Worm (Caenorhabditis elegans) whole organism, L1 larva: Measurements from ENCODE around the gene sre-55.

Source experiments
- C04F5.9 ChIP-seq: sonication (generic microtip); optimal IDR thresholded peaks from 2 replicates; lab custom pipeline; 2016; ENCODE audit warnings: missing genetic modification characterization, missing compliant biosample characterization
- alr-1 ChIP-seq: fragments of 200-800 bp; sonication (Bioruptor generic); optimal IDR thresholded peaks from 2 replicates; lab custom pipeline; 2018; ENCODE audit warnings: borderline replicate concordance, mild to moderate bottlenecking, missing genetic modification characterization, missing compliant biosample characterization
- aly-2 ChIP-seq: fragments of 150-350 bp; optimal IDR thresholded peaks from 2 replicates; lab custom pipeline; 2014; ENCODE audit warnings: missing biosample characterization, missing genetic modification characterization
- ceh-82 ChIP-seq, 3 experiments: fragments of 150-350 bp in 1 of 3; sonication (generic microtip) in 2 of 3; optimal IDR thresholded peaks; 2 replicates each; lab custom pipeline; 2014 to 2017; ENCODE audit warnings: missing biosample characterization in 3 of 3, missing genetic modification characterization in 3 of 3
- ceh-88 ChIP-seq: fragments of 200-800 bp; sonication (Bioruptor generic); IDR thresholded peaks from 2 replicates; pipeline ENCODE4 v1.3.6; 2022; ENCODE audit warnings: missing genetic modification characterization, missing compliant biosample characterization
- efl-1 ChIP-seq, 4 experiments: fragments of 150-350 bp; optimal IDR thresholded peaks in 3 of 4; peaks in 1 of 4; 1 replicate in 1 of 4; 2 replicates in 3 of 4; lab custom pipeline; 2014; ENCODE audit warnings: missing biosample characterization in 2 of 4, missing genetic modification characterization in 2 of 4, missing genetic modification reagents in 2 of 4
- egl-13 ChIP-seq: sonication (generic microtip); optimal IDR thresholded peaks from 2 replicates; lab custom pipeline; 2016; ENCODE audit warnings: missing genotype, missing genetic modification reagents, missing genetic modification characterization, missing compliant biosample characterization
- egl-27 ChIP-seq, 2 experiments: fragments of 150-350 bp in 1 of 2; sonication (generic microtip); optimal IDR thresholded peaks; 3 replicates each; lab custom pipeline; 2017 to 2018; ENCODE audit warnings: missing biosample characterization in 2 of 2, missing genetic modification characterization in 2 of 2, missing genetic modification reagents in 2 of 2
- elt-2 ChIP-seq: sonication (generic microtip); optimal IDR thresholded peaks from 2 replicates; lab custom pipeline; 2016; ENCODE audit warnings: missing genetic modification characterization, mild to moderate bottlenecking, inconsistent platforms, missing compliant biosample characterization, missing genetic modification reagents
- fkh-10 ChIP-seq: sonication (generic microtip); optimal IDR thresholded peaks from 2 replicates; lab custom pipeline; 2017; ENCODE audit warnings: missing biosample characterization, missing genetic modification reagents, missing genetic modification characterization
- fkh-4 ChIP-seq: sonication (generic microtip); optimal IDR thresholded peaks from 2 replicates; lab custom pipeline; 2016; ENCODE audit warnings: missing compliant biosample characterization, missing genetic modification characterization, borderline replicate concordance
- isw-1 ChIP-seq: fragments of 200-800 bp; sonication (Bioruptor generic); IDR thresholded peaks from 2 replicates; pipeline ENCODE4 v1.3.6; 2022; ENCODE audit warnings: missing genetic modification characterization, missing compliant biosample characterization
- lin-13 ChIP-seq: fragments of 150-350 bp; optimal IDR thresholded peaks from 2 replicates; lab custom pipeline; 2014; ENCODE audit warnings: missing biosample characterization, missing genetic modification reagents, missing genetic modification characterization
- lin-14 ChIP-seq: fragments of 200-800 bp; sonication (Bioruptor generic); optimal IDR thresholded peaks from 2 replicates; lab custom pipeline; 2018; ENCODE audit warnings: mild to moderate bottlenecking, missing genetic modification characterization, moderate library complexity, missing compliant biosample characterization
- lsy-2 ChIP-seq, 2 experiments: fragments of 150-350 bp; optimal IDR thresholded peaks; 2 replicates each; lab custom pipeline; 2014; ENCODE audit warnings: missing biosample characterization in 2 of 2, missing genetic modification characterization in 2 of 2
- mdl-1 ChIP-seq, 2 experiments: fragments of 150-350 bp; optimal IDR thresholded peaks; 2 replicates each; lab custom pipeline; 2014 to 2017; ENCODE audit warnings: missing biosample characterization in 2 of 2, missing genetic modification characterization in 2 of 2, inconsistent platforms in 1 of 2
- mef-2 ChIP-seq: fragments of 150-350 bp; optimal IDR thresholded peaks from 2 replicates; lab custom pipeline; 2014; ENCODE audit warnings: missing biosample characterization, missing genetic modification characterization
- nhr-19 ChIP-seq: fragments of 200-800 bp; sonication (Bioruptor generic); conservative IDR thresholded peaks from 2 replicates; pipeline ENCODE4 v1.3.6; 2022; ENCODE audit warnings: missing genetic modification characterization, missing compliant biosample characterization
- nhr-28 ChIP-seq: fragments of 150-350 bp; optimal IDR thresholded peaks from 2 replicates; lab custom pipeline; 2014; ENCODE audit warnings: missing biosample characterization, missing genetic modification characterization
- nhr-47 ChIP-seq: sonication (generic microtip); optimal IDR thresholded peaks from 2 replicates; lab custom pipeline; 2016; ENCODE audit warnings: mild to moderate bottlenecking, missing genetic modification characterization, moderate library complexity, missing compliant biosample characterization
- nhr-71 ChIP-seq: sonication (generic microtip); optimal IDR thresholded peaks from 2 replicates; lab custom pipeline; 2016; ENCODE audit warnings: mild to moderate bottlenecking, missing genetic modification characterization, moderate library complexity, missing compliant biosample characterization
- nhr-76 ChIP-seq: sonication (generic microtip); optimal IDR thresholded peaks from 2 replicates; lab custom pipeline; 2017; ENCODE audit warnings: missing biosample characterization, missing genetic modification characterization
- nhr-77 ChIP-seq: fragments of 150-350 bp; optimal IDR thresholded peaks from 2 replicates; lab custom pipeline; 2014; ENCODE audit warnings: missing biosample characterization, missing genetic modification characterization
- nhr-85 ChIP-seq: sonication (generic microtip); peaks from one replicate; lab custom pipeline; 2016; ENCODE audit warnings: missing genetic modification characterization, inconsistent platforms, missing compliant biosample characterization
- nhr-90 ChIP-seq: sonication (generic microtip); optimal IDR thresholded peaks from 2 replicates; lab custom pipeline; 2016; ENCODE audit warnings: mild to moderate bottlenecking, missing genetic modification characterization, missing compliant biosample characterization; ENCODE audit not compliant: poor library complexity
- pax-3 ChIP-seq: fragments of 200-800 bp; sonication (Bioruptor generic); optimal IDR thresholded peaks from 2 replicates; lab custom pipeline; 2018; ENCODE audit warnings: mild to moderate bottlenecking, missing genetic modification characterization, moderate library complexity, missing compliant biosample characterization
- rnt-1 ChIP-seq: sonication (generic microtip); optimal IDR thresholded peaks from 2 replicates; lab custom pipeline; 2016; ENCODE audit warnings: mild to moderate bottlenecking, missing genetic modification characterization, moderate library complexity, missing compliant biosample characterization
- snu-23 ChIP-seq: sonication (generic microtip); optimal IDR thresholded peaks from 2 replicates; lab custom pipeline; 2016; ENCODE audit warnings: missing genetic modification characterization, missing compliant biosample characterization
- sptf-1 ChIP-seq: fragments of 150-350 bp; optimal IDR thresholded peaks from 2 replicates; lab custom pipeline; 2014; ENCODE audit warnings: missing biosample characterization, missing genetic modification characterization
- sup-37 ChIP-seq: fragments of 200-800 bp; sonication (Bioruptor generic); optimal IDR thresholded peaks from 2 replicates; lab custom pipeline; 2018; ENCODE audit warnings: mild to moderate bottlenecking, missing genetic modification characterization, missing compliant biosample characterization
- tbx-2 ChIP-seq: sonication (generic microtip); optimal IDR thresholded peaks from 2 replicates; lab custom pipeline; 2016; ENCODE audit warnings: missing genetic modification characterization, missing compliant biosample characterization
- unc-86 ChIP-seq: sonication (generic microtip); optimal IDR thresholded peaks from 2 replicates; lab custom pipeline; 2016; ENCODE audit warnings: missing genetic modification characterization, missing compliant biosample characterization
- vab-15 ChIP-seq: sonication (generic microtip); optimal IDR thresholded peaks from 2 replicates; lab custom pipeline; 2017; ENCODE audit warnings: missing genotype, mild to moderate bottlenecking, missing genetic modification characterization, missing compliant biosample characterization

sre-55 gene

DNA sequence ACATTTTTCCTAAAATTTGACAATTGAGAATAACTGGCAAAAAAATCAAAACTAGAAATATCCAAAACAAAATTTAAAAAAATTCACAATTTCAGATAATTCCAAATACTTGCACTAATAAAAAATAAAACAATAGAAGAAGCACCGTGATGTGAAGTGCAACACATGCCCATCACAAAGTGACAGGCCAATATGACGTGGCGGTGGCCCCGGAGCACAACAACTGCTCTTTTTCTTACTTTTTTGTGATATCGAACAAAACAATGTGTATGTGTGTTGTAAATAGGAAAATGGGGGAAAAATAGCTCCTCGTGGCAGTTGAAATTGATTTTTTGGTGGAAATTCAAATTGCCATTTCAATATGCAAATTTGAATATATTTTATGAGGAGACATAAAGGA is 24.7 kb downstream of the sre-55 start:
- peak in 1 of 2 experiments; percentile 14 for TF ChIP-seq mdl-1 (tag; optimal IDR thresholded peaks at IDR 0.05; lab: Kevin White, UChicago)
- peak; percentile 69 for TF ChIP-seq rnt-1 (tag; lab: Kevin White, UChicago)
- peak; percentile 1 for TF ChIP-seq snu-23 (GFP tag; lab: Kevin White, UChicago)
- no peak for TF ChIP-seq alr-1
- TF ChIP-seq nhr-71 (tag; lab: Kevin White, UChicago) = peak; percentile 24
- TF ChIP-seq nhr-28 (tag; lab: Kevin White, UChicago) = no peak
- peak; percentile 51 for TF ChIP-seq lin-14 (GFP tag; lab: Kevin White, UChicago)
- peak in 1 of 2 experiments; percentile 25 for TF ChIP-seq lsy-2 (tag; optimal IDR thresholded peaks at IDR 0.05; lab: Kevin White, UChicago)
- no peak for TF ChIP-seq efl-1 (optimal IDR thresholded peaks at IDR 0.05; lab: Kevin White, UChicago)
- TF ChIP-seq efl-1 (GFP tag; optimal IDR thresholded peaks at IDR 0.05 in 1 of 2; lab: Kevin White, UChicago) = peak in 1 of 2 experiments; percentile 56
- TF ChIP-seq, all 84 proteins: peak for 7

DNA sequence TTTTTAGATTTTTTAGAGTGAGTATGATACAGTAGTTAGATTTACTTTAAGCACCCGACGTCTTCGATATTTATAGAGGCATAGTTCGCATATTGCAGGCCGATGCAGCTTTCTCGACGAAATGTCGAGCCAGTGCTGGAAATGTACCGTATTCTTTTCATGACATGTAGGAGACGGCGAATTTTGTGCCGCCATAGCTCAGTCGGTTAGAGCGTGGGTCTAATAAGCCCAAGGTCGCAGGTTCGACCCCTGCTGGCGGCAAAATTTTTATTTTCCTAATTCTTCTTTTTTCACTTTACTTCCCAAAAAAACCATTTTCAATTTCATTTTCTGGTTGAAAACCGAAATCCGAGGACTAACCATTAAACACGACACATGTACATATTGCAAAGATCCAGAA is 33.2 kb downstream of the sre-55 start:
- TF ChIP-seq mdl-1 (tag; optimal IDR thresholded peaks at IDR 0.05; lab: Kevin White, UChicago) (no peak), sup-37 (GFP tag; lab: Kevin White, UChicago) (no peak), nhr-90 (no peak), nhr-19 (no peak), fkh-4 (tag; lab: Kevin White, UChicago) (no peak), aly-2 (tag; lab: Kevin White, UChicago) (no peak), pax-3 (tag; lab: Kevin White, UChicago) (no peak), vab-15 (tag; lab: Kevin White, UChicago) (no peak), nhr-77 (tag; lab: Kevin White, UChicago) (no peak), C04F5.9 (tag; lab: Kevin White, UChicago) (no peak), ceh-88 (GFP tag; lab: Robert Waterston, UW) (no peak), nhr-85 (tag; lab: Kevin White, UChicago) (no peak), sptf-1 (tag; lab: Kevin White, UChicago) (no peak), egl-27 (tag; optimal IDR thresholded peaks at IDR 0.05; lab: Kevin White, UChicago) (no peak), nhr-76 (tag; lab: Kevin White, UChicago) (no peak), elt-2 (tag; lab: Kevin White, UChicago) (no peak)

DNA sequence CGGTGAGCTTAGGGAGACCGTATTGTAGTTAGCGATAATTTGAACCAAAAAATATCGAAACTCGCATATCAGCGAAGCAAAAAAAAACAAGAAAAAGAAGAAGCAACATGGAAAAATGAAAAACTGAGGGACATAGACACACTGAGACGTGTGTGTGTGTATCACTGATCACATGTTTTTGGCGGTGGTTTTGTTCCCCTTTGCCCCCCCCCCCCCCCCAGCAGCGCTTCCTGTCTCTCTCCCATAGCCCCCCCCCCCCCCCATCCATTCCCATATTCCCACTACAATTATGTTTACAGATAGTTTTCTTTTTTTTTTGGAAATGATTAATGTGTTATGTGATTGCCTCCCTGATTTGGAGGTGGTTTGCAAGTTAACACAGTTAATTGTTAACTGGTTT is 40.1 kb downstream of the sre-55 start:
- TF ChIP-seq lin-14 (GFP tag; lab: Kevin White, UChicago) = peak; percentile 57
- no peak for TF ChIP-seq tbx-2

DNA sequence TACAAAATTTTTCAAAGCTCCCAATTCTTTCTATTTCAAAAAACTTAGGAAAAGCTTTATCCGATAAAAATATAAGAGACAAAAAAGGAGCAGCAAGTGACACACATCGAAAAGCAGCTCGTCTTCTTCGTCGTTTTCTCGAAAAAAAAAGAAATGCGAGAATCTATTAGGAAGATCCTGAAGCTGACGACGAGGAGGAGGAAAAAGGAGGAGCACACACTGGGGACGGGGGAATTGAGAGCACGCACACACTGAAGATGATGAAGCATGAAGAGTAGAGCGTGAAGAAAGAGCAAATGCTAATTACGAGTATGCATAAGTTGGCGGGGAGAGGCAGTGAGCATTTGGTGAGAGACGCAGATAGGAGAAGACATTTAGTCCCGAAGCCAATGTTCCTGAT is 44.8 kb downstream of the sre-55 start:
- TF ChIP-seq mef-2 (tag; lab: Kevin White, UChicago) (no peak), lsy-2 (tag; optimal IDR thresholded peaks at IDR 0.05; lab: Kevin White, UChicago) (peak in 1 of 2 experiments; percentile 1), egl-13 (tag; lab: Kevin White, UChicago) (peak; percentile 20), lin-13 (GFP tag; lab: Kevin White, UChicago) (no peak), ceh-82 (tag; optimal IDR thresholded peaks at IDR 0.05; lab: Kevin White, UChicago) (peak in 1 of 3 experiments; percentile 43), lin-14 (GFP tag; lab: Kevin White, UChicago) (peak; percentile 53), nhr-47 (tag; lab: Kevin White, UChicago) (peak; percentile 6), efl-1 (optimal IDR thresholded peaks at IDR 0.05; lab: Kevin White, UChicago) (no peak), efl-1 (GFP tag; optimal IDR thresholded peaks at IDR 0.05 in 1 of 2; lab: Kevin White, UChicago) (peak in 1 of 2 experiments; percentile 68), egl-27 (tag; optimal IDR thresholded peaks at IDR 0.05; lab: Kevin White, UChicago) (no peak), unc-86 (tag; lab: Kevin White, UChicago) (peak; percentile 8), isw-1 (GFP tag; lab: Robert Waterston, UW) (no peak), fkh-10 (GFP tag; lab: Kevin White, UChicago) (peak; percentile 69)
